Worm (Caenorhabditis elegans): Measurements from ENCODE around the gene Y38C1AA.6.

Gene Y38C1AA.6

ce11 chrIV:162530-162929, at the start of gene Y38C1AA.6:
TSS of gene Y38C1AA.6 (plus strand) at chrIV:162830.
- TF ChIP-seq lin-35 (GFP tag; optimal IDR thresholded peaks at IDR 0.05) = no peak

ce11 chrIV:118786-119185, 43.8 kb upstream of the Y38C1AA.6 start:
- no peak for TF ChIP-seq ceh-88 (GFP tag; IDR thresholded peaks at IDR 0.05)
- TF ChIP-seq irx-1 (tag; optimal IDR thresholded peaks at IDR 0.05) = no peak
- TF ChIP-seq aha-1 (tag; optimal IDR thresholded peaks at IDR 0.05) = no peak
- TF ChIP-seq pag-3 (tag; optimal IDR thresholded peaks at IDR 0.05; ENCODE audit: borderline replicate concordance, insufficient read depth) = no peak
- no peak for TF ChIP-seq jun-1 (tag; optimal IDR thresholded peaks at IDR 0.05)
- TF ChIP-seq ceh-8 (GFP tag; optimal IDR thresholded peaks at IDR 0.05) = no peak

ce11 chrIV:119792-120191, 42.8 kb upstream of the Y38C1AA.6 start:
- no peak for TF ChIP-seq fkh-10 (GFP tag; optimal IDR thresholded peaks at IDR 0.05)
- no peak for TF ChIP-seq hlh-4 (tag; optimal IDR thresholded peaks at IDR 0.05)
- no peak for TF ChIP-seq sptf-1 (tag; optimal IDR thresholded peaks at IDR 0.05)
- TF ChIP-seq nhr-28 (tag; optimal IDR thresholded peaks at IDR 0.05) = no peak
- TF ChIP-seq ama-1 (optimal IDR thresholded peaks at IDR 0.05) = no peak
- no peak for TF ChIP-seq lin-39 (tag; optimal IDR thresholded peaks at IDR 0.05)
- no peak for TF ChIP-seq lsy-2 (tag; optimal IDR thresholded peaks at IDR 0.05)
- TF ChIP-seq unc-30 (tag; optimal IDR thresholded peaks at IDR 0.05) = no peak
- no peak for TF ChIP-seq mef-2 (tag; optimal IDR thresholded peaks at IDR 0.05)

- no peak for TF ChIP-seq aly-2 (tag; optimal IDR thresholded peaks at IDR 0.05)
- TF ChIP-seq ceh-88 (GFP tag; IDR thresholded peaks at IDR 0.05) = no peak
- no peak for TF ChIP-seq fos-1 (tag; optimal IDR thresholded peaks at IDR 0.05)
- no peak for TF ChIP-seq dpl-1 (GFP tag; optimal IDR thresholded peaks at IDR 0.05)
- no peak for TF ChIP-seq ztf-11 (tag; optimal IDR thresholded peaks at IDR 0.05)
- TF ChIP-seq tbx-2 (tag; optimal IDR thresholded peaks at IDR 0.05) = no peak
- TF ChIP-seq C04F5.9 (tag; optimal IDR thresholded peaks at IDR 0.05) = no peak
- TF ChIP-seq aha-1 (tag; optimal IDR thresholded peaks at IDR 0.05) = no peak
- TF ChIP-seq lin-39 (tag; optimal IDR thresholded peaks at IDR 0.05) = no peak
- no peak for TF ChIP-seq nhr-237 (tag; optimal IDR thresholded peaks at IDR 0.05)
- no peak for TF ChIP-seq ama-1 (optimal IDR thresholded peaks at IDR 0.05)
- TF ChIP-seq unc-86 (tag; optimal IDR thresholded peaks at IDR 0.05) = no peak
- TF ChIP-seq elt-3 (tag; optimal IDR thresholded peaks at IDR 0.05) = no peak
- TF ChIP-seq C34B4.2 (tag; optimal IDR thresholded peaks at IDR 0.05) = no peak
- TF ChIP-seq zip-4 (GFP tag; optimal IDR thresholded peaks at IDR 0.05) = no peak
- TF ChIP-seq snu-23 (GFP tag; optimal IDR thresholded peaks at IDR 0.05) = no peak
- TF ChIP-seq elt-2 (tag; optimal IDR thresholded peaks at IDR 0.05) = no peak
- TF ChIP-seq nhr-12 (tag; optimal IDR thresholded peaks at IDR 0.05) = no peak
These were observed 41.0 kb upstream of the Y38C1AA.6 start, which contains the start of gene tut-1 for ce11 chrIV:121607-122006. TSS of gene tut-1 (minus strand) at chrIV:121707.

- peak; percentile 46 to 70 (median 54) for TF ChIP-seq dpl-1 (GFP tag; optimal IDR thresholded peaks at IDR 0.05)
- TF ChIP-seq vab-15 (tag; optimal IDR thresholded peaks at IDR 0.05) = no peak
- no peak for TF ChIP-seq nhr-12 (tag; optimal IDR thresholded peaks at IDR 0.05)
- no peak for TF ChIP-seq fkh-4 (tag; optimal IDR thresholded peaks at IDR 0.05; ENCODE audit: borderline replicate concordance)
- TF ChIP-seq ets-5 (GFP tag; IDR thresholded peaks at IDR 0.05) = no peak
- TF ChIP-seq snpc-4 (tag; optimal IDR thresholded peaks at IDR 0.05) = no peak
- peak; percentile 53 to 59 for TF ChIP-seq efl-1 (optimal IDR thresholded peaks at IDR 0.05)
- TF ChIP-seq efl-1 (GFP tag; optimal IDR thresholded peaks at IDR 0.05 in 1 of 2) = peak; percentile 55 to 90
- TF ChIP-seq nhr-19 (GFP tag; conservative IDR thresholded peaks at IDR 0.05) = peak; percentile 52
- peak; percentile 46 for TF ChIP-seq nhr-90 (tag; optimal IDR thresholded peaks at IDR 0.05; ENCODE audit: poor library complexity)
- peak; percentile 85 for TF ChIP-seq nhr-71 (tag; optimal IDR thresholded peaks at IDR 0.05)
- peak; percentile 67 for TF ChIP-seq tbx-2 (tag; optimal IDR thresholded peaks at IDR 0.05)
- peak; percentile 94 to 98 for TF ChIP-seq lsy-2 (tag; optimal IDR thresholded peaks at IDR 0.05)
- peak; percentile 73 for TF ChIP-seq swsn-7 (tag; optimal IDR thresholded peaks at IDR 0.05)
- peak; percentile 69 for TF ChIP-seq xbp-1 (tag; optimal IDR thresholded peaks at IDR 0.05)
- peak in 1 of 2 experiments; percentile 52 for TF ChIP-seq mdl-1 (tag; optimal IDR thresholded peaks at IDR 0.05)
- no peak for TF ChIP-seq nhr-84 (tag; optimal IDR thresholded peaks at IDR 0.05)
- peak in 1 of 2 experiments; percentile 6 for TF ChIP-seq ztf-11 (tag; optimal IDR thresholded peaks at IDR 0.05)
- TF ChIP-seq nhr-47 (tag; optimal IDR thresholded peaks at IDR 0.05) = peak; percentile 79
- TF ChIP-seq tlp-1 (tag; optimal IDR thresholded peaks at IDR 0.05) = no peak
These were observed 36.5 kb upstream of the Y38C1AA.6 start, which contains the start of the genes grld-1 and cox-6C for ce11 chrIV:125881-126781. TSS of gene grld-1 (minus strand) at chrIV:125931. TSS of gene cox-6C (plus strand) at chrIV:126731.

Measured in whole organism, L1 larva.